Fruit fly (Drosophila melanogaster) whole organism, pupa: ENCODE results near the gene term.

ENCODE experiments used
- CG10348 ChIP-seq: fragments of 200-800 bp; sonication (Bioruptor generic); IDR thresholded peaks from 2 replicates; pipeline ENCODE4 v1.3.6; 2022; ENCODE audit warnings: missing biosample characterization, missing genetic modification characterization
- CG12605 ChIP-seq: fragments of 200-800 bp; sonication (Bioruptor generic); IDR thresholded peaks from 2 replicates; pipeline ENCODE4 v1.3.6; 2022; ENCODE audit warnings: missing biosample characterization, missing genetic modification characterization
- CG17806 ChIP-seq: fragments of 200-800 bp; sonication (Bioruptor generic); optimal IDR thresholded peaks from 2 replicates; lab custom pipeline; 2018; ENCODE audit warnings: missing biosample characterization, mild to moderate bottlenecking, missing genetic modification characterization, moderate library complexity
- CG8301 ChIP-seq: fragments of 200-800 bp; sonication (Bioruptor generic); optimal IDR thresholded peaks from 2 replicates; lab custom pipeline; 2018; ENCODE audit warnings: missing biosample characterization, mild to moderate bottlenecking, missing genetic modification characterization
- CG9948 ChIP-seq: fragments of 200-800 bp; sonication (Bioruptor generic); optimal IDR thresholded peaks from 2 replicates; lab custom pipeline; 2018; ENCODE audit warnings: missing biosample characterization, mild to moderate bottlenecking, missing genetic modification characterization, moderate library complexity

DNA sequence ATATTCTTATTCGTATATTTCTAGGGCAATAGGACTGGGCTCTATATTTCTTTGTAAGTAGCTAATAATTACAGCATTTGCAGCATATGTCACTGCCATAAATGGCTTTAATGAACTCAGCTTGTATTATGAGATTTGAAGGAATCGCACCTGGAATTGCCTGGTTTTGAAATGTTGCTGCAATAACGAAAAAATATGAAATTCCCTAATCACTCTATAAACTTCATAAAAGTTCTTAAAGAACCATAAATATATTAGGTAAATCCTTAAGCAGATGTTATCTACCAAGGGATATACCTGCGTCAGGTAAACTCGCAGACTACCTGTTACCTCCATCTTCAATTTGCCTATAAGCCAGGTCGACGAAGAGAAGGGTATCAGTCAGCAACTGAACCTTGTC is 5.2 kb downstream of the term start, which contains the start of gene CG7271:
- TF ChIP-seq CG12605 (no peak), CG10348 (no peak), CG8301 (tag; lab: Kevin White, UChicago) (no peak), CG17806 (tag; lab: Kevin White, UChicago) (no peak), CG9948 (tag; lab: Kevin White, UChicago) (no peak)
